Worm (Caenorhabditis elegans): ENCODE measurements around the gene C31E10.6.
A peak's percentile ranks its signal among the peaks of the same experiment; 100 is the strongest.

The C31E10.6 gene

DNA sequence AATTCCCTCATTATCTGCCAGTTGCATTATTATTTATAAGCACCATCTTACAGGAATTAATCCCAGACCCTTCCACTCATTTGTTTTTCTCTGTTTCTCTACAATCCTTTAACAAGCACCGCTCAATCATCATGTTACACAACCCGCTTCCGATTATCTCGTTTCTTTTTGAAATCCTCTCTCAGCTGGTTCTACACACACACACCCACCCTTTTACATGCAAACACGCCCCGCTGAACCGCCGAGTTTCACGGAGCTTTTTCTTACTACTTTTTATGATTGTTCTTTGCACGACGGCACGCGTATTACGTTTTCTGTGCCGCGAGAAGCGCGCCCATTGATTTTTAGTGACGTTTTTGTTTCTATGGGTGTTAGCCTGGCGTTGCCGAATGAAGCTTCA, 22.4 kb upstream of the C31E10.6 start:
- peak; percentile 80 for TF ChIP-seq lin-39 (tag; optimal IDR thresholded peaks at IDR 0.05)
- no peak for TF ChIP-seq ceh-9 (tag; optimal IDR thresholded peaks at IDR 0.05)
- no peak for TF ChIP-seq eor-1 (tag; optimal IDR thresholded peaks at IDR 0.05)
- no peak for TF ChIP-seq sea-2 (GFP tag; optimal IDR thresholded peaks at IDR 0.05)
- TF ChIP-seq nhr-28 (tag; optimal IDR thresholded peaks at IDR 0.05): no peak
- no peak for TF ChIP-seq nhr-25 (tag; optimal IDR thresholded peaks at IDR 0.05)
- peak; percentile 4 for TF ChIP-seq fkh-10 (GFP tag; optimal IDR thresholded peaks at IDR 0.05)
- TF ChIP-seq aly-2 (tag; optimal IDR thresholded peaks at IDR 0.05): no peak
- TF ChIP-seq lsy-12 (tag; optimal IDR thresholded peaks at IDR 0.05): no peak
- peak; percentile 3 for TF ChIP-seq jun-1 (tag; optimal IDR thresholded peaks at IDR 0.05)
- TF ChIP-seq egl-5 (tag; optimal IDR thresholded peaks at IDR 0.05): peak; percentile 19
- no peak for TF ChIP-seq R02D3.7 (tag; optimal IDR thresholded peaks at IDR 0.05)
- TF ChIP-seq nhr-11 (tag; optimal IDR thresholded peaks at IDR 0.05): no peak
- TF ChIP-seq elt-2 (tag; optimal IDR thresholded peaks at IDR 0.05): peak; percentile 13
- no peak for TF ChIP-seq nhr-12 (tag; optimal IDR thresholded peaks at IDR 0.05)
- peak; percentile 4 for TF ChIP-seq mdl-1 (tag; optimal IDR thresholded peaks at IDR 0.05)
- no peak for TF ChIP-seq ZK546.5 (tag; optimal IDR thresholded peaks at IDR 0.05)
- no peak for TF ChIP-seq daf-12 (tag; optimal IDR thresholded peaks at IDR 0.05)
- no peak for TF ChIP-seq nhr-77 (tag; optimal IDR thresholded peaks at IDR 0.05)
- no peak for TF ChIP-seq nhr-67 (tag; optimal IDR thresholded peaks at IDR 0.05)
- peak; percentile 74 for TF ChIP-seq nfya-1 (tag; optimal IDR thresholded peaks at IDR 0.05; ENCODE audit: insufficient read depth)
- peak; percentile 23 for TF ChIP-seq pha-4 (tag; optimal IDR thresholded peaks at IDR 0.05)
- no peak for TF ChIP-seq nhr-23 (tag; optimal IDR thresholded peaks at IDR 0.05)
- no peak for TF ChIP-seq unc-39 (tag; optimal IDR thresholded peaks at IDR 0.05)
- no peak for TF ChIP-seq elt-3 (tag; optimal IDR thresholded peaks at IDR 0.05)
- TF ChIP-seq tbx-2 (tag; optimal IDR thresholded peaks at IDR 0.05): no peak
- no peak for TF ChIP-seq ama-1 (optimal IDR thresholded peaks at IDR 0.05)
- TF ChIP-seq snpc-4 (tag; optimal IDR thresholded peaks at IDR 0.05): no peak
- peak; percentile 32 for TF ChIP-seq hmg-11 (tag; optimal IDR thresholded peaks at IDR 0.05)
- TF ChIP-seq nhr-76 (tag; optimal IDR thresholded peaks at IDR 0.05): no peak
- peak; percentile 46 for TF ChIP-seq lin-15B (tag; optimal IDR thresholded peaks at IDR 0.05)
- TF ChIP-seq ztf-4 (tag; optimal IDR thresholded peaks at IDR 0.05): no peak
- TF ChIP-seq ztf-11 (tag; optimal IDR thresholded peaks at IDR 0.05): no peak
- TF ChIP-seq egl-27 (tag; optimal IDR thresholded peaks at IDR 0.05): no peak
- no peak for TF ChIP-seq ceh-82 (tag; optimal IDR thresholded peaks at IDR 0.05)
- no peak for TF ChIP-seq zag-1 (tag; optimal IDR thresholded peaks at IDR 0.05)
- TF ChIP-seq skn-1 (tag; optimal IDR thresholded peaks at IDR 0.05): peak; percentile 12
- no peak for TF ChIP-seq nhr-237 (tag; optimal IDR thresholded peaks at IDR 0.05)
- TF ChIP-seq mml-1 (tag; optimal IDR thresholded peaks at IDR 0.05): no peak
- peak; percentile 10 for TF ChIP-seq pqm-1 (tag; optimal IDR thresholded peaks at IDR 0.05)
- no peak for TF ChIP-seq ceh-28 (tag; optimal IDR thresholded peaks at IDR 0.05)

DNA sequence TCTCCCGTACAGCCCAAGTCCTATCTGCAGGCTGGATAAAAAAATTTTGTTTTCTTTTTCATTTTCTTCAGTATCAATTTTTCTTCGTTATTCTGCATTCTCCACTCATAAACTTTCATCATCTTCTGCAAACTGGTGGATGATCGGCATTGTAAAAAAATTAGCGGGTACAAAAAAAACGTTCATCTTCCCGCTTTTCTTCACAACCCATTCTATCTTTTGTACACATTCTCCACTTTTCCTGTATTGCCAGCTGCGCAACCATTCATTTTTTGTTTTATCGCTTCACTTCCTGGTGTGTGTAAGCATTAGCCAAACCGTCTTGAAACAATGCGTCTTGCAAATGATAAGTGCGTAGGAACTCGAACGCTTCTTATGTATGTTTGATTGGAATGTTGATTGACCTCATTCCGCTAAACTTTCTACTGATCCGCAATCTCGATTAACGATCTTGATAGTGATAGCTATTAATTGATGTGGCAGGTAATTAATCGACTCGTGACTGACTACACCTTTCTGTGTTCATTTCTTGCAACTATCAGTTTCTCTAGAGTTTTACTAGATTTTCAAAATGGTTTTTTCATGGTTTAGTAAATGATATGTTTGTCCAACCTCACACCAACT, 21.6 kb upstream of the C31E10.6 start:
- TF ChIP-seq nhr-77 (tag; optimal IDR thresholded peaks at IDR 0.05): no peak
- peak; percentile 4 for TF ChIP-seq egl-5 (tag; optimal IDR thresholded peaks at IDR 0.05)
- peak; percentile 57 for TF ChIP-seq elt-2 (tag; optimal IDR thresholded peaks at IDR 0.05)
- peak; percentile 75 for TF ChIP-seq nhr-25 (tag; optimal IDR thresholded peaks at IDR 0.05)
- TF ChIP-seq nhr-23 (tag; optimal IDR thresholded peaks at IDR 0.05): peak; percentile 82
- peak; percentile 16 for TF ChIP-seq pqm-1 (tag; optimal IDR thresholded peaks at IDR 0.05)
- TF ChIP-seq nhr-43 (tag; optimal IDR thresholded peaks at IDR 0.05; ENCODE audit: poor library complexity, severe bottlenecking): peak; percentile 74
- peak; percentile 90 for TF ChIP-seq elt-1 (tag; optimal IDR thresholded peaks at IDR 0.05)
- TF ChIP-seq unc-62 (GFP tag; optimal IDR thresholded peaks at IDR 0.05): peak; percentile 73
- TF ChIP-seq hmg-11 (tag; optimal IDR thresholded peaks at IDR 0.05): no peak
- peak; percentile 44 for TF ChIP-seq jun-1 (tag; optimal IDR thresholded peaks at IDR 0.05)
- peak; percentile 27 to 53 (median 29) for TF ChIP-seq elt-3 (tag; optimal IDR thresholded peaks at IDR 0.05)
- no peak for TF ChIP-seq mdl-1 (tag; optimal IDR thresholded peaks at IDR 0.05)

Data from whole organism, L3 larva.